Fruit fly (Drosophila melanogaster): Measurements from ENCODE around the gene CG17328.

CG17328 gene

dm6 chr2L:16261576-16262217, 38.0 kb upstream of the CG17328 start, which contains the start of the genes twe and CG4935 (continued):
- peak; percentile 3 for TF ChIP-seq CG12299 (tag; optimal IDR thresholded peaks at IDR 0.05)
- TF ChIP-seq tll (GFP tag; optimal IDR thresholded peaks at IDR 0.05) = no peak
- no peak for TF ChIP-seq z (GFP tag; IDR thresholded peaks at IDR 0.05)
- TF ChIP-seq HmgZ (tag; optimal IDR thresholded peaks at IDR 0.05) = peak; percentile 1
- TF ChIP-seq BEAF-32 (GFP tag; optimal IDR thresholded peaks at IDR 0.05) = peak; percentile 9
- TF ChIP-seq CG8388 (GFP tag; optimal IDR thresholded peaks at IDR 0.05) = peak; percentile 30
- TF ChIP-seq CG9797 (GFP tag; optimal IDR thresholded peaks at IDR 0.05) = peak; percentile 19
- no peak for TF ChIP-seq fru (optimal IDR thresholded peaks at IDR 0.05)
- peak; percentile 17 for TF ChIP-seq pho (GFP tag; optimal IDR thresholded peaks at IDR 0.05)
- TF ChIP-seq gfzf (GFP tag; optimal IDR thresholded peaks at IDR 0.05) = peak; percentile 55
- peak; percentile 70 for TF ChIP-seq Dp (GFP tag; optimal IDR thresholded peaks at IDR 0.05)
- peak; percentile 27 for TF ChIP-seq CG8924 (tag; optimal IDR thresholded peaks at IDR 0.05)
- TF ChIP-seq CG30403 (GFP tag; optimal IDR thresholded peaks at IDR 0.05) = peak; percentile 16

- no peak for TF ChIP-seq CG30431 (GFP tag; optimal IDR thresholded peaks at IDR 0.05)
- no peak for TF ChIP-seq fd102C (GFP tag; optimal IDR thresholded peaks at IDR 0.05)
- 0 out of 3 replicates have a peak, but pooled peaks have one; percentile 72 for TF ChIP-seq CG2199 (GFP tag; IDR thresholded peaks at IDR 0.05)
- TF ChIP-seq CoRest (tag; optimal IDR thresholded peaks at IDR 0.05) = no peak
- TF ChIP-seq Lhr (GFP tag; optimal IDR thresholded peaks at IDR 0.05) = no peak
- TF ChIP-seq CG5953 (GFP tag; IDR thresholded peaks at IDR 0.05) = 0 out of 2 replicates have a peak, but pooled peaks have one; percentile 36
- no peak for TF ChIP-seq BtbVII (GFP tag; optimal IDR thresholded peaks at IDR 0.05)
- TF ChIP-seq CG10209 (GFP tag; optimal IDR thresholded peaks at IDR 0.05) = no peak
- no peak for TF ChIP-seq bbx (GFP tag; IDR thresholded peaks at IDR 0.05; ENCODE audit: partially characterized antibody)
- TF ChIP-seq CG12219 (GFP tag; optimal IDR thresholded peaks at IDR 0.05) = no peak
- TF ChIP-seq yki (optimal IDR thresholded peaks at IDR 0.05) = no peak
- no peak for TF ChIP-seq Jarid2 (GFP tag; optimal IDR thresholded peaks at IDR 0.05)
- TF ChIP-seq CG8478 (optimal IDR thresholded peaks at IDR 0.05) = no peak
- TF ChIP-seq ato (GFP tag; IDR thresholded peaks at IDR 0.05; ENCODE audit: partially characterized antibody) = no peak
- no peak for TF ChIP-seq zfh2 (GFP tag; optimal IDR thresholded peaks at IDR 0.05)
- TF ChIP-seq p53 (GFP tag; optimal IDR thresholded peaks at IDR 0.05) = no peak
- no peak for TF ChIP-seq CG10565 (GFP tag; optimal IDR thresholded peaks at IDR 0.05)
- TF ChIP-seq gcm2 (GFP tag; optimal IDR thresholded peaks at IDR 0.05) = no peak
- no peak for TF ChIP-seq inv (GFP tag; IDR thresholded peaks at IDR 0.05; ENCODE audit: partially characterized antibody)
- no peak for TF ChIP-seq unpg (GFP tag; optimal IDR thresholded peaks at IDR 0.05)
- no peak for TF ChIP-seq CHES-1-like (GFP tag; optimal IDR thresholded peaks at IDR 0.05)
- no peak for TF ChIP-seq HLH3B (GFP tag; IDR thresholded peaks at IDR 0.05)
- TF ChIP-seq ken (GFP tag; IDR thresholded peaks at IDR 0.05) = no peak
- TF ChIP-seq bcd (GFP tag; optimal IDR thresholded peaks at IDR 0.05) = no peak
- peak; percentile 4 for TF ChIP-seq D (optimal IDR thresholded peaks at IDR 0.05)
- no peak for TF ChIP-seq D (GFP tag; optimal IDR thresholded peaks at IDR 0.05)
- TF ChIP-seq schlank (tag; optimal IDR thresholded peaks at IDR 0.05) = no peak
- no peak for TF ChIP-seq CG18262 (tag; optimal IDR thresholded peaks at IDR 0.05)
- TF ChIP-seq CG6813 (GFP tag; optimal IDR thresholded peaks at IDR 0.05) = no peak
- TF ChIP-seq knrl (GFP tag; IDR thresholded peaks at IDR 0.05; ENCODE audit: partially characterized antibody) = peak; percentile 14; the same call in 1 of the 3 replicates
- TF ChIP-seq cas (GFP tag; IDR thresholded peaks at IDR 0.05) = no peak
- TF ChIP-seq grn (GFP tag; optimal IDR thresholded peaks at IDR 0.05) = no peak
- TF ChIP-seq CG15696 (tag; optimal IDR thresholded peaks at IDR 0.05) = no peak
- TF ChIP-seq CG33557 (GFP tag; optimal IDR thresholded peaks at IDR 0.05) = no peak
- peak; percentile 19 for TF ChIP-seq ewg (GFP tag; optimal IDR thresholded peaks at IDR 0.05)
- TF ChIP-seq CG4730 (GFP tag; IDR thresholded peaks at IDR 0.05) = no peak
- TF ChIP-seq Hsf (GFP tag; optimal IDR thresholded peaks at IDR 0.05) = no peak
Observed at dm6 chr2L:16263723-16264122, 36.0 kb upstream of the CG17328 start.

All from whole organism, embryonic.